Worm (Caenorhabditis elegans) whole organism, L4 larva: Measurements from ENCODE around the gene T08G5.3.

Experiments
- F26F4.8 ChIP-seq: fragments of 200-800 bp; sonication (Bioruptor generic); conservative IDR thresholded peaks from 2 replicates; pipeline ENCODE4 v1.3.6; 2022; ENCODE audit warnings: missing genetic modification characterization, missing compliant biosample characterization
- R02D3.7 ChIP-seq: fragments of 150-350 bp; sonication (generic microtip); optimal IDR thresholded peaks from 3 replicates; lab custom pipeline; 2014; ENCODE audit warnings: missing biosample characterization, missing genetic modification characterization
- Y48G9A.11 ChIP-seq: fragments of 200-800 bp; sonication (Bioruptor generic); IDR thresholded peaks from 2 replicates; pipeline ENCODE4 v1.3.6; 2022; ENCODE audit warnings: missing genetic modification reagents, missing genetic modification characterization, missing compliant biosample characterization
- Y5F2A.4 ChIP-seq: fragments of 200-800 bp; sonication (Bioruptor generic); optimal IDR thresholded peaks from 2 replicates; lab custom pipeline; 2018; ENCODE audit warnings: mild to moderate bottlenecking, missing genetic modification characterization, missing compliant biosample characterization
- aha-1 ChIP-seq: fragments of 150-350 bp; peaks from one replicate; lab custom pipeline; 2014; ENCODE audit warnings: missing biosample characterization, missing genetic modification characterization
- ama-1 ChIP-seq: fragments of 150-350 bp; optimal IDR thresholded peaks from 2 replicates; lab custom pipeline; 2014; ENCODE audit warnings: inconsistent platforms, mixed read lengths
- attf-4 ChIP-seq: sonication (generic microtip); optimal IDR thresholded peaks from 3 replicates; lab custom pipeline; 2017; ENCODE audit warnings: missing biosample characterization, missing genetic modification characterization
- ceh-20 ChIP-seq: fragments of 200-800 bp; sonication (Bioruptor generic); IDR thresholded peaks from 2 replicates; pipeline ENCODE4 v1.3.6; 2022; ENCODE audit warnings: missing genetic modification reagents, missing genetic modification characterization, missing compliant biosample characterization
- ceh-82 ChIP-seq: sonication (generic microtip); optimal IDR thresholded peaks from 2 replicates; lab custom pipeline; 2017; ENCODE audit warnings: missing biosample characterization, missing genetic modification characterization
- ces-1 ChIP-seq: fragments of 150-350 bp; sonication (generic microtip); optimal IDR thresholded peaks from 4 replicates; lab custom pipeline; 2014; ENCODE audit warnings: missing biosample characterization, missing genetic modification reagents, missing genetic modification characterization
- daf-8 ChIP-seq: fragments of 200-800 bp; sonication (Bioruptor generic); IDR thresholded peaks from 2 replicates; pipeline ENCODE4 v1.3.6; 2022; ENCODE audit warnings: missing genetic modification characterization, missing compliant biosample characterization
- dmd-8 ChIP-seq: fragments of 200-800 bp; sonication (Bioruptor generic); IDR thresholded peaks from 2 replicates; pipeline ENCODE4 v1.3.6; 2022; ENCODE audit warnings: missing genetic modification characterization, missing compliant biosample characterization
- dmd-9 ChIP-seq: fragments of 200-800 bp; sonication (Bioruptor generic); IDR thresholded peaks from 2 replicates; pipeline ENCODE4 v1.3.6; 2022; ENCODE audit warnings: missing genetic modification reagents, missing genetic modification characterization, missing compliant biosample characterization
- egl-27 ChIP-seq: sonication (generic microtip); optimal IDR thresholded peaks from 3 replicates; lab custom pipeline; 2017; ENCODE audit warnings: missing biosample characterization, missing genetic modification reagents, missing genetic modification characterization
- egl-43 ChIP-seq: fragments of 200-800 bp; sonication (Bioruptor generic); IDR thresholded peaks from 2 replicates; pipeline ENCODE4 v1.3.6; 2022; ENCODE audit warnings: missing genetic modification reagents, missing genetic modification characterization, missing compliant biosample characterization
- jun-1 ChIP-seq: fragments of 150-350 bp; optimal IDR thresholded peaks from 2 replicates; lab custom pipeline; 2014; ENCODE audit warnings: missing biosample characterization, missing genetic modification reagents, missing genetic modification characterization
- lin-1 ChIP-seq: fragments of 200-800 bp; sonication (Bioruptor generic); IDR thresholded peaks from 2 replicates; pipeline ENCODE4 v1.3.6; 2022; ENCODE audit warnings: missing genetic modification reagents, missing genetic modification characterization, missing compliant biosample characterization
- lin-13 ChIP-seq: fragments of 150-350 bp; optimal IDR thresholded peaks from 2 replicates; lab custom pipeline; 2014; ENCODE audit warnings: missing biosample characterization, missing genetic modification reagents, missing genetic modification characterization
- lin-15B ChIP-seq: fragments of 150-350 bp; sonication (generic microtip); optimal IDR thresholded peaks from 3 replicates; lab custom pipeline; 2014; ENCODE audit warnings: missing biosample characterization, missing genetic modification characterization
- lsy-2 ChIP-seq, 2 experiments: fragments of 150-350 bp in 1 of 2; sonication (generic microtip) in 1 of 2; optimal IDR thresholded peaks; 2 replicates each; lab custom pipeline; 2014 to 2017; ENCODE audit warnings: missing biosample characterization in 2 of 2, missing genetic modification characterization in 2 of 2
- madf-5 ChIP-seq, 2 experiments: fragments of 200-800 bp; sonication (Bioruptor generic); IDR thresholded peaks; 2 replicates each; pipeline ENCODE4 v1.3.6; 2022; ENCODE audit warnings: missing compliant biosample characterization in 2 of 2, missing genetic modification characterization in 2 of 2
- mdt-29 ChIP-seq: fragments of 200-800 bp; sonication (Bioruptor generic); IDR thresholded peaks from 2 replicates; pipeline ENCODE4 v1.3.6; 2022; ENCODE audit warnings: missing genetic modification reagents, missing genetic modification characterization, missing compliant biosample characterization
- mes-2 ChIP-seq: sonication (generic microtip); optimal IDR thresholded peaks from 2 replicates; lab custom pipeline; 2016; ENCODE audit warnings: missing genotype, mild to moderate bottlenecking, missing genetic modification characterization, missing compliant biosample characterization; ENCODE audit not compliant: poor library complexity, severe bottlenecking
- mxl-2 ChIP-seq: fragments of 200-800 bp; sonication (Bioruptor generic); conservative IDR thresholded peaks from 2 replicates; pipeline ENCODE4 v1.3.6; 2022; ENCODE audit warnings: missing genetic modification reagents, missing genetic modification characterization, missing compliant biosample characterization
- nhr-11 ChIP-seq: fragments of 150-350 bp; optimal IDR thresholded peaks from 2 replicates; lab custom pipeline; 2014; ENCODE audit warnings: missing biosample characterization, missing genetic modification characterization
- nhr-41 ChIP-seq: fragments of 200-800 bp; sonication (Bioruptor generic); IDR thresholded peaks from 2 replicates; pipeline ENCODE4 v1.3.6; 2022; ENCODE audit warnings: missing genetic modification reagents, missing genetic modification characterization, missing compliant biosample characterization
- nhr-42 ChIP-seq: fragments of 200-800 bp; sonication (Bioruptor generic); IDR thresholded peaks from 2 replicates; pipeline ENCODE4 v1.3.6; 2022; ENCODE audit warnings: missing genetic modification characterization, missing compliant biosample characterization
- nhr-6 ChIP-seq: fragments of 150-350 bp; optimal IDR thresholded peaks from 2 replicates; lab custom pipeline; 2014; ENCODE audit warnings: missing biosample characterization, missing genetic modification characterization
- nhr-77 ChIP-seq: fragments of 150-350 bp; optimal IDR thresholded peaks from 2 replicates; lab custom pipeline; 2014; ENCODE audit warnings: missing biosample characterization, missing genetic modification characterization
- pqm-1 ChIP-seq: sonication (generic microtip); optimal IDR thresholded peaks from 2 replicates; lab custom pipeline; 2017; ENCODE audit warnings: missing biosample characterization, missing genetic modification characterization
- rbr-2 ChIP-seq: sonication (generic microtip); optimal IDR thresholded peaks from 2 replicates; lab custom pipeline; 2016; ENCODE audit warnings: missing genotype, missing genetic modification characterization, missing compliant biosample characterization
- saeg-2 ChIP-seq: fragments of 200-800 bp; sonication (Bioruptor generic); IDR thresholded peaks from 2 replicates; pipeline ENCODE4 v1.3.6; 2022; ENCODE audit warnings: missing genetic modification reagents, missing genetic modification characterization, missing compliant biosample characterization
- set-16 ChIP-seq: fragments of 200-800 bp; sonication (Bioruptor generic); IDR thresholded peaks from 2 replicates; pipeline ENCODE4 v1.3.6; 2022; ENCODE audit warnings: missing genetic modification reagents, missing genetic modification characterization, missing compliant biosample characterization
- snpc-1.2 ChIP-seq: fragments of 200-800 bp; sonication (Bioruptor generic); IDR thresholded peaks from 2 replicates; pipeline ENCODE4 v1.3.6; 2022; ENCODE audit warnings: missing genetic modification reagents, missing genetic modification characterization, missing compliant biosample characterization
- spr-3 ChIP-seq: fragments of 200-800 bp; sonication (Bioruptor generic); optimal IDR thresholded peaks from 2 replicates; lab custom pipeline; 2018; ENCODE audit warnings: mild to moderate bottlenecking, missing genetic modification characterization, missing compliant biosample characterization
- tra-1 ChIP-seq: fragments of 200-800 bp; sonication (Bioruptor generic); IDR thresholded peaks from 2 replicates; pipeline ENCODE4 v1.3.6; 2022; ENCODE audit warnings: missing genetic modification reagents, missing genetic modification characterization, missing compliant biosample characterization
- unc-39 ChIP-seq: sonication (generic microtip); optimal IDR thresholded peaks from 2 replicates; lab custom pipeline; 2017; ENCODE audit warnings: missing biosample characterization, missing genetic modification characterization
- unc-62 ChIP-seq, 3 experiments: fragments of 150-350 bp in 1 of 3; sonication (generic microtip); optimal IDR thresholded peaks in 2 of 3; peaks in 1 of 3; 1 replicate in 1 of 3; 2 replicates in 2 of 3; lab custom pipeline; 2014 to 2017; ENCODE audit warnings: missing biosample characterization in 3 of 3, missing genetic modification characterization in 3 of 3, missing genetic modification reagents in 3 of 3, missing genotype in 1 of 3
- vab-7 ChIP-seq: fragments of 200-800 bp; sonication (Bioruptor generic); IDR thresholded peaks from 2 replicates; pipeline ENCODE4 v1.3.6; 2022; ENCODE audit warnings: missing genetic modification reagents, missing genetic modification characterization, missing compliant biosample characterization
- zip-2 ChIP-seq: fragments of 150-350 bp; optimal IDR thresholded peaks from 2 replicates; lab custom pipeline; 2014; ENCODE audit warnings: missing biosample characterization, missing genetic modification characterization
- ztf-11 ChIP-seq: fragments of 150-350 bp; optimal IDR thresholded peaks from 2 replicates; lab custom pipeline; 2014; ENCODE audit warnings: missing biosample characterization, missing genetic modification characterization

The T08G5.3 gene

ce11 chrV:14027384-14027783, at the start of gene T08G5.3:
T08G5.3 (minus strand) TSS chrV:14027484.
- no peak for TF ChIP-seq zip-2 (tag; lab: Kevin White, UChicago)
- TF ChIP-seq nhr-6, result no peak
- TF ChIP-seq lin-15B (tag; lab: Kevin White, UChicago), result no peak
- TF ChIP-seq spr-3 (GFP tag; lab: Kevin White, UChicago), result no peak
- TF ChIP-seq lin-1 (GFP tag; lab: Robert Waterston, UW), result no peak
- no peak for TF ChIP-seq snpc-1.2 (GFP tag; lab: Robert Waterston, UW)
- no peak for TF ChIP-seq dmd-9 (GFP tag; lab: Robert Waterston, UW)
- TF ChIP-seq Y48G9A.11, result no peak
- no peak for TF ChIP-seq ceh-82
- TF ChIP-seq unc-39, result no peak
- no peak for TF ChIP-seq ztf-11 (tag; lab: Kevin White, UChicago)
- no peak for TF ChIP-seq lsy-2 (tag; optimal IDR thresholded peaks at IDR 0.05; lab: Kevin White, UChicago)
- no peak for TF ChIP-seq R02D3.7 (tag; lab: Kevin White, UChicago)
- TF ChIP-seq ces-1, result no peak
- no peak for TF ChIP-seq saeg-2 (GFP tag; lab: Robert Waterston, UW)
- TF ChIP-seq egl-43 (GFP tag; lab: Robert Waterston, UW), result no peak
- no peak for TF ChIP-seq F26F4.8 (GFP tag; lab: Robert Waterston, UW)
- no peak for TF ChIP-seq pqm-1 (tag; lab: Kevin White, UChicago)

- no peak for TF ChIP-seq mxl-2 (GFP tag; lab: Robert Waterston, UW)
- TF ChIP-seq Y5F2A.4, result no peak
- TF ChIP-seq nhr-41 (GFP tag; lab: Robert Waterston, UW), result no peak
- no peak for TF ChIP-seq rbr-2 (tag; lab: Kevin White, UChicago)
- no peak for TF ChIP-seq attf-4 (tag; lab: Kevin White, UChicago)
- TF ChIP-seq nhr-42, result no peak
- TF ChIP-seq daf-8 (GFP tag; lab: Robert Waterston, UW), result no peak
- TF ChIP-seq jun-1 (tag; lab: Kevin White, UChicago), result no peak
Measured at ce11 chrV:14074160-14074559, 46.9 kb upstream of the T08G5.3 start, which contains the start of gene D1086.11. D1086.11 (plus strand) TSS chrV:14074460.

- TF ChIP-seq unc-62 (GFP tag; optimal IDR thresholded peaks at IDR 0.05 in 1 of 2; lab: Kevin White, UChicago) (peak in 1 of 2 experiments; percentile 90), unc-62 (tag; optimal IDR thresholded peaks at IDR 0.05; lab: Kevin White, UChicago) (no peak), mes-2 (tag; lab: Kevin White, UChicago) (no peak), ama-1 (no peak)
Measured at ce11 chrV:14069899-14070298, 42.6 kb upstream of the T08G5.3 start.

ce11 chrV:14067816-14068296, 40.6 kb upstream of the T08G5.3 start, which contains the start of gene D1086.17:
D1086.17 (plus strand) TSS chrV:14067866.
- no peak for TF ChIP-seq dmd-8 (GFP tag; lab: Robert Waterston, UW)
- TF ChIP-seq set-16 (GFP tag; lab: Robert Waterston, UW), result no peak
- peak; percentile 92 for TF ChIP-seq aha-1 (tag; lab: Kevin White, UChicago)

- TF ChIP-seq ceh-20 (GFP tag; lab: Robert Waterston, UW) (no peak), egl-27 (no peak), madf-5 (GFP tag; IDR thresholded peaks at IDR 0.05; lab: Robert Waterston, UW) (no peak), nhr-77 (tag; lab: Kevin White, UChicago) (no peak), spr-3 (GFP tag; lab: Kevin White, UChicago) (no peak), F26F4.8 (GFP tag; lab: Robert Waterston, UW) (no peak), nhr-11 (tag; lab: Kevin White, UChicago) (no peak), tra-1 (GFP tag; lab: Robert Waterston, UW) (no peak), mdt-29 (GFP tag; lab: Robert Waterston, UW) (no peak), ama-1 (no peak), lin-13 (GFP tag; lab: Kevin White, UChicago) (no peak), vab-7 (GFP tag; lab: Robert Waterston, UW) (no peak), ceh-82 (no peak), nhr-41 (GFP tag; lab: Robert Waterston, UW) (no peak)
Measured at ce11 chrV:14064422-14064821, 37.1 kb upstream of the T08G5.3 start, which contains the start of gene D1086.21. D1086.21 (plus strand) TSS chrV:14064722.
